Worm (Caenorhabditis elegans) whole organism, early embryonic: Measurements from ENCODE around the gene C09F12.3.

Experiments used
- B0310.2 ChIP-seq: sonication (generic microtip); optimal IDR thresholded peaks from 2 replicates; lab custom pipeline; 2016; ENCODE audit warnings: mild to moderate bottlenecking, missing genetic modification characterization, missing compliant biosample characterization
- F13C5.2 ChIP-seq: sonication (generic microtip); optimal IDR thresholded peaks from 2 replicates; lab custom pipeline; 2017; ENCODE audit warnings: mild to moderate bottlenecking, missing genetic modification characterization, inconsistent platforms, missing compliant biosample characterization
- aly-1 ChIP-seq: sonication (generic microtip); optimal IDR thresholded peaks from 2 replicates; lab custom pipeline; 2016; ENCODE audit warnings: missing genetic modification characterization, missing compliant biosample characterization
- ama-1 ChIP-seq: fragments of 150-350 bp; optimal IDR thresholded peaks from 2 replicates; lab custom pipeline; 2014
- ceh-13 ChIP-seq: fragments of 200-800 bp; sonication (Bioruptor generic); optimal IDR thresholded peaks from 2 replicates; lab custom pipeline; 2018; ENCODE audit warnings: mild to moderate bottlenecking, missing genetic modification characterization, missing compliant biosample characterization
- ceh-36 ChIP-seq: sonication (generic microtip); optimal IDR thresholded peaks from 2 replicates; lab custom pipeline; 2016; ENCODE audit warnings: missing genetic modification characterization, inconsistent platforms, missing compliant biosample characterization
- ets-7 ChIP-seq: sonication (generic microtip); optimal IDR thresholded peaks from 2 replicates; lab custom pipeline; 2016; ENCODE audit warnings: missing genotype, missing genetic modification characterization, missing compliant biosample characterization
- flt-1 ChIP-seq: fragments of 200-800 bp; sonication (Bioruptor generic); IDR thresholded peaks from 2 replicates; pipeline ENCODE4 v1.3.6; 2022; ENCODE audit warnings: missing genetic modification characterization, missing compliant biosample characterization
- hmbx-1 ChIP-seq: sonication (generic microtip); optimal IDR thresholded peaks from 2 replicates; lab custom pipeline; 2016; ENCODE audit warnings: mild to moderate bottlenecking, missing genetic modification characterization, missing compliant biosample characterization
- hmg-4 ChIP-seq: fragments of 200-800 bp; sonication (Bioruptor generic); optimal IDR thresholded peaks from 2 replicates; lab custom pipeline; 2018; ENCODE audit warnings: mild to moderate bottlenecking, missing genetic modification characterization, missing compliant biosample characterization
- hnd-1 ChIP-seq: sonication (generic microtip); optimal IDR thresholded peaks from 2 replicates; lab custom pipeline; 2016; ENCODE audit warnings: missing genetic modification characterization, missing compliant biosample characterization
- pes-1 ChIP-seq: fragments of 200-800 bp; sonication (Bioruptor generic); IDR thresholded peaks from 2 replicates; pipeline ENCODE4 v1.3.6; 2022; ENCODE audit warnings: missing genetic modification reagents, missing genetic modification characterization, missing compliant biosample characterization
- scrt-1 ChIP-seq: fragments of 200-800 bp; sonication (Bioruptor generic); IDR thresholded peaks from 2 replicates; pipeline ENCODE4 v1.3.6; 2022; ENCODE audit warnings: missing genetic modification characterization, missing compliant biosample characterization
- sea-1 ChIP-seq: fragments of 200-800 bp; sonication (Bioruptor generic); conservative IDR thresholded peaks from 2 replicates; pipeline ENCODE4 v1.3.6; 2022; ENCODE audit warnings: missing genetic modification characterization, missing compliant biosample characterization
- tbx-11 ChIP-seq: fragments of 200-800 bp; sonication (Bioruptor generic); IDR thresholded peaks from 2 replicates; pipeline ENCODE4 v1.3.6; 2022; ENCODE audit warnings: missing genetic modification characterization, missing compliant biosample characterization
- tbx-37 ChIP-seq: fragments of 200-800 bp; sonication (Bioruptor generic); conservative IDR thresholded peaks from 2 replicates; pipeline ENCODE4 v1.3.6; 2022; ENCODE audit warnings: missing genetic modification reagents, missing genetic modification characterization, missing compliant biosample characterization
- tra-4 ChIP-seq: sonication (generic microtip); optimal IDR thresholded peaks from 2 replicates; lab custom pipeline; 2017; ENCODE audit warnings: missing genetic modification characterization, missing compliant biosample characterization

The C09F12.3 gene

DNA sequence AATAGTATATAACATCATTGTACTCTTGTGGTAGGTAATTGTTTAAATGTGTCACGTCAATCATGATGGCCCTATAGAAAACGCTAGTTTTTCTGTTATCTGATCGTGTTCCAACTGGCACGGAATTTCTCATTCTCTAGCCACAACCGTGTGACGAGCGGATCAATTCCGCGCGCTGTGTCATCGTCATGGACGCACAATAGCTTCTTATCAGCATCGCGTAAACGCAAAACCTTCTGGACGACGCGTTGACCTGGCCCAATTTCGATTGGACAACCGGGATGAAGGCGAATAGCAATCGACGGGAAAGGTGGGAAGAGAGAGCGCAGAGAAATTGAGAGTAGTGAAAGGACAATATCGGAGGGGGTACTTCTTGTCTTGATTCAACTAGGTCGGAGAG, 14.4 kb upstream of the C09F12.3 start, which contains the start of gene lpr-3:
TSS of gene lpr-3 (plus strand) at position 374 of the 400 bp plus-strand sequence.
- TF ChIP-seq sea-1 (0 out of 2 replicates have a peak, but pooled peaks have one; percentile 21), hmg-4 (GFP tag; lab: Kevin White, UChicago) (peak; percentile 34), ama-1 (lab: Kevin White, UChicago) (no peak)

DNA sequence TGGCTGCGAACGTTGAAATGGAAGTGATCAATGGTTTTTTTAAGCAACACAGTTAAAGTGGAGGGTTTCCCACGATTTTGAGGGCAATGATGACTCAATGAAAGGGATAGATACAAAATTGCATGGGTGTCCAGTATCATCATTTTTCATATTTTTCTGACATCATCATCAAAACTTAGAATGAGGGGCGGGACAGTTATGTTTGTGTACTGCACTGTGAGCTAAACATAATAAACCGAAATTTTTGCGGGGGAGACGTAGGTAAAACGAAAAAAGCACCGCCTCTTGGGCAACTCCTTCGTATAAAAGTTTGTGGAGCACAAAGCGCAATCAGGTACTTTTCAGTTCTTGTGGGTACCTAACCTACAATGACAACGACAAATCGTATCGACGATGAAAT, 10.9 kb upstream of the C09F12.3 start, which contains the start of gene C09F12.2:
TSS of gene C09F12.2 (plus strand) at position 301 of the 400 bp plus-strand sequence.
- TF ChIP-seq tbx-11 (GFP tag; lab: Robert Waterston, UW): no peak

DNA sequence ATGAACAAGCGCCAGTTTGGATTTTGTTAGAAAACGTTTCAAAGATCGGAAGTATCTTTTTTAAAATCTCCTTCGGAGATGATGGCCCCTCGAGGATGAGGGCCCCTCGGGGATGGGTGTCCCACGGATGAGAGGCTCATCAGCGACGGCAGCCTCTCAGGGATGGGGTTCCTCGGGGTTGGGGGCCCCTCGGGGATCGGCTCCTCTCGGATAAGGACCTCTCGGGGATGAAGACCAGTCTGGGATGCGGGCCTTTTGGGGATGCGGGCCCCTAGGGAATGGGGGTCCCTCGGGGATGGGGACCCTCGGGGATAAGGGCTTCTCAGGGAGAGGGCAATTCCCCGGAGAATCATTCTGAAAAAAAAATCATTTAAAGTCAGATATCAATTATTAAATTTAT, 7.7 kb upstream of the C09F12.3 start:
- TF ChIP-seq ceh-13: no peak
- no peak for TF ChIP-seq ceh-36 (tag; lab: Kevin White, UChicago)
- no peak for TF ChIP-seq tbx-11 (GFP tag; lab: Robert Waterston, UW)
- TF ChIP-seq hnd-1 (tag; lab: Kevin White, UChicago): no peak
- TF ChIP-seq ama-1 (lab: Kevin White, UChicago): no peak
- no peak for TF ChIP-seq tra-4 (tag; lab: Kevin White, UChicago)
- TF ChIP-seq aly-1 (tag; lab: Kevin White, UChicago): no peak
- no peak for TF ChIP-seq ets-7 (tag; lab: Kevin White, UChicago)
- no peak for TF ChIP-seq hmbx-1 (tag; lab: Kevin White, UChicago)
- TF ChIP-seq F13C5.2 (tag; lab: Kevin White, UChicago): no peak
- no peak for TF ChIP-seq pes-1 (GFP tag; lab: Robert Waterston, UW)
- no peak for TF ChIP-seq tbx-37

DNA sequence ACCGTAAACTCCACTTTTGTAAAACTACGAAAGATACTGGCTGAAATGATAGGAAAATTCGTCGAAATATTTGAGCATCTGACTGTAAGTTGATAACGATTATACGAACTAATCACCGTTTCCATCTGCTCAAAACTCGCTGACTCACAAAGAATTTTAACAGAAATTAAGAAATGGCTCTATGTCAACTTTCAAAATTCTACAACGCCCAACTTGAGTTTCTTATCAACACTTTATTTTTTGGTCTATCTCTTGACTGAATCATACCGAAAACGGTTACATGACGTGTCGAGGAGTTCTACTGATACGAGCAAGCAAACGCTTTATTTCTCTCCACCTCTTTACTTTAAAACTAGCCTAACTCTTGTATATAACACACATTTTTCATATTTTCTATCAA, 4.5 kb upstream of the C09F12.3 start, which contains the start of gene clc-1:
TSS of gene clc-1 (plus strand) at position 264 of the 400 bp plus-strand sequence.
- TF ChIP-seq hmg-4 (GFP tag; lab: Kevin White, UChicago): no peak
- TF ChIP-seq ets-7 (tag; lab: Kevin White, UChicago): no peak
- TF ChIP-seq hnd-1 (tag; lab: Kevin White, UChicago): no peak
- TF ChIP-seq ceh-13: no peak
- TF ChIP-seq B0310.2 (tag; lab: Kevin White, UChicago): no peak
- TF ChIP-seq scrt-1 (GFP tag; lab: Robert Waterston, UW): no peak
- TF ChIP-seq sea-1: no peak

DNA sequence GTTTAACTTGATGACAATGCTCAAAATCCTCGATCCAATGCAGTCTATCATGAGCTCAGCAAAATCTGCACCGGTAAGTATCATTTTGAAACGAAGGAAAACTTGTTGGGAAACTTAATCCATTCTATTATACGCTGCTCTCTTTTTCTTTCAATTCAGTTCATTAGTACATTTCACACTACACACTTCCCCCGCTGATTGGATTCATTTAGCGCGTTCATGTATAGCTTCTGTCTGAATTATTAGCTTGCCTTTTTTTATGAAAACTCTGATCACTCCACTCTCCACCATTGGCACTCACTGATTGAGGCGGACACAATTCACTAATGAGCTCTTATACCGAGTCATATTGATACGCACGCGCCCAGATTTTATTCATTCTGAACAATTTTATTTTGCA, 4.5 kb downstream of the C09F12.3 start:
- no peak for TF ChIP-seq sea-1
- no peak for TF ChIP-seq hmbx-1 (tag; lab: Kevin White, UChicago)
- no peak for TF ChIP-seq ceh-36 (tag; lab: Kevin White, UChicago)
- TF ChIP-seq tra-4 (tag; lab: Kevin White, UChicago): no peak
- TF ChIP-seq pes-1 (GFP tag; lab: Robert Waterston, UW): no peak
- no peak for TF ChIP-seq scrt-1 (GFP tag; lab: Robert Waterston, UW)
- no peak for TF ChIP-seq tbx-37
- no peak for TF ChIP-seq ama-1 (lab: Kevin White, UChicago)
- TF ChIP-seq hnd-1 (tag; lab: Kevin White, UChicago): no peak
- TF ChIP-seq aly-1 (tag; lab: Kevin White, UChicago): no peak
- TF ChIP-seq flt-1 (GFP tag; lab: Robert Waterston, UW): no peak
- TF ChIP-seq F13C5.2 (tag; lab: Kevin White, UChicago): no peak
- TF ChIP-seq tbx-11 (GFP tag; lab: Robert Waterston, UW): no peak

DNA sequence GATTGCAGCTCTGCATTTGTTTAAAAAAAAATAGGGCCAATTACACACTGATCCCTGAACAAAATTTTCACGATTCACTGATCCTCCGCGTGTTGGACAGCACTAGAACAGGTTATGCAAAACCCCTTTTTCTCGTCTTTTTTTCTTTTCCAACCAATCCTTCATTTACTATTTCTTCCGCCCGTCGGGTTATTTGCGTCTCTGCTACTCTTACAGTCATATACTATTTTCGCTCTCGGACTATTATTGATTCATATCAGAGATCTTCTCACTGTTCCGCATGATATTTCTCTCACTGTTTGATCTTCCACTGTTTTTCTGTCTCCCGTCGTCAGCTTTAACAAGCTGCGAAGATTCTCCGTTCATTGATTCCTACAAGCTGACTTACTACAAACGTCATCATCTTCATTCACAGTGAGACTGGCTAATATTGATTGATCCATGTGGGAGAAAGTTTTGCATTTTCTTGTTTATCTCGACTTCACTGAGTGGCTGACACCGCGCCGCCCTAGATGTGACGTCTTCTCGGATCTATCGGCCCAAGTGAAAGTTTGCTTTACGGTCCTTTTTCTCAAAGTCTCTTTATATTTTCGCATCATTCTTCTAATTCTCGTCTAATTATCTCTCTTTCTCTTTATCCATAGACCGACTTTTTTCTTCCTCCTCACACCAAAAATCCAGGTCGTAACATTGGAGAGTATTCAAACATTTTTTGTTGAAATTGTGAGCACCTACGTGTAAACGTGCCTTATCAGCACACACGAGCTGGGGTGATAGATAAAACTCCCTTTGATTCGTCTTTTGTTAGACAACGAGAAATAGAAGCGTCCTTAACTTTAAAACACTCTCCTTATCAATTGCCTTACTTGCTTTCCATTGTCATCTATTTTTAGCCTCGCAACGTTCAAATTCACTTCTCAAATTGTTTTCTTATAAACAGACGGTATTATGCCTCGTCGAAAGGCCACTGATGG, 6.3 kb downstream of the C09F12.3 start:
- no peak for TF ChIP-seq F13C5.2 (tag; lab: Kevin White, UChicago)
- no peak for TF ChIP-seq tbx-11 (GFP tag; lab: Robert Waterston, UW)
- no peak for TF ChIP-seq hmbx-1 (tag; lab: Kevin White, UChicago)
- no peak for TF ChIP-seq tbx-37
- no peak for TF ChIP-seq sea-1
- TF ChIP-seq ceh-36 (tag; lab: Kevin White, UChicago): no peak
- no peak for TF ChIP-seq B0310.2 (tag; lab: Kevin White, UChicago)
- TF ChIP-seq pes-1 (GFP tag; lab: Robert Waterston, UW): no peak
- no peak for TF ChIP-seq flt-1 (GFP tag; lab: Robert Waterston, UW)
- TF ChIP-seq scrt-1 (GFP tag; lab: Robert Waterston, UW): no peak

DNA sequence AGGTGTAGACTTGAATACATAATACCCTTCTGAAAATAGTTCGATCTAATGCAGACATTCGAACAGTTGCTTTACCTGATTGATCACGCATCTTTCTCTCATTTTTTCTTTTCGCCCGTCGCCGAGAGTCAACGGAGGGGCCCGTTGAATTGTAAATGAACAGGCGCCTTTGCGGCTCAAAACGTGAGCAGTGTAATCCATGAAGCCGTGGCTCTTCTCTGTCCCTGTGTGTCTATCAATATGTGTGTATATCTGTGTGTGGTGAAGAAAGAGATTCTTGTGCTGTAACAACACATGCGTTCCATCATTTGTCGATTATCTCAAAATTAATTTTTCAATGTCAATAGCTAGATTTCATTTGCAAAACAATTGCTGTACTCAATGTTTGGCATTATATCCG, 7.1 kb downstream of the C09F12.3 start:
- no peak for TF ChIP-seq ceh-36 (tag; lab: Kevin White, UChicago)

DNA sequence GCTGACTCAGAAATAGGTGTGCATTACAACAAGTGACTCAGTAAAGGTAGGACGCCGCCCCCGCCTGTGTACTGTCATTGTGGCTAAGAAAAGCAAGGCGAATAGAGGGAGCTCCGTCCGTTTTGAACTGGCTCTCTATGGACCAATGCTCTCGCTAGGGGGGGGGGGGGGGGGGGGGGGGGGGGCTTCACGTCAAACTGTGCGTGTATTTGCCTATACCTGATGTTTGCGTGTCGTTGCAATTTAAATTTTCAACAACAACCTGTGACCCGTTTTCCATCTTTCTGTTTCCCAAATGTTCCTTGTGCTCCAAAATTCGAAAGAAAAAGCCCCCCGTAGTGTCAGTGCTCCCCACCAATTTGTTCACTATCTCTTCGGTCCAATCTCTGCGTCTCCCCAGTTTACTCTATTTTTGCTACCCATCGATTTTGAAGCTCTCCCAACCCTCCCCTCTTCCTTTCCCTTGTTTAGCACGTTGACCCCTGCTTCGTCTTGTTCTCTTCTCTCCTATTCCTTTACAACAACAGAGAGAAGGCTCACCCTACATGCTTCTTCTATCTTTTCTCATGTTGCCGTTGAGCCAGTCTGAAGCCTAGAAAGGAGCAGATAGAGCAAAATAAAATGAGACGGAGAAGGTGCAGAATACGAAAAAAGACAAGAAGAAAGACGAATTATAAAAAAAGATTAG, 8.1 kb downstream of the C09F12.3 start:
- TF ChIP-seq pes-1 (GFP tag; lab: Robert Waterston, UW) (0 out of 2 replicates have a peak, but pooled peaks have one; percentile 4), ceh-36 (tag; lab: Kevin White, UChicago) (no peak), sea-1 (no peak), hmg-4 (GFP tag; lab: Kevin White, UChicago) (peak; percentile 67), hmbx-1 (tag; lab: Kevin White, UChicago) (no peak), ama-1 (lab: Kevin White, UChicago) (peak; percentile 43), scrt-1 (GFP tag; lab: Robert Waterston, UW) (no peak), tbx-11 (GFP tag; lab: Robert Waterston, UW) (no peak), tra-4 (tag; lab: Kevin White, UChicago) (no peak), F13C5.2 (tag; lab: Kevin White, UChicago) (peak; percentile 17), ceh-13 (no peak), tbx-37 (no peak), hnd-1 (tag; lab: Kevin White, UChicago) (no peak), flt-1 (GFP tag; lab: Robert Waterston, UW) (no peak), ets-7 (tag; lab: Kevin White, UChicago) (no peak), aly-1 (tag; lab: Kevin White, UChicago) (no peak)
